Fruit fly (Drosophila melanogaster): ENCODE measurements around the gene Ccdc85.

The Ccdc85 gene

DNA sequence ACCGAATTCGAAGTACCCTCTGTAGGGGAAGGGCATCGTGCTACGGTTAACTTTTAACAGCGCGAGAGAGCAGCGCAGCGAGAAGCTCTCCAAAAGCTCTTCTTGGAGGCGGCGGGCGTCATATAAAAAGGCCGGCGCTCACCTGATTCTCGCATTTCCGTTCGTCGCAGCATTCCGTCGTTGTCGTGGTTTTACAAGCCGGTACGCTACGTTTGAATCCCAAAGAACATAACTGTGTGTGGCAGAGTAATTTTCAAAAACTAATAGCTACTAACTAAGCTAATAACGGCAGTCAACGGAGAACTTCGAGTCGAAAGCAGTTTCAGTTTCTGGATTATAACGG is 57.3 kb downstream of the Ccdc85 start, which contains the start of gene FASN1 (continued):
- TF ChIP-seq Elba2 (GFP tag; optimal IDR thresholded peaks at IDR 0.05) (no peak), peb (GFP tag; IDR thresholded peaks at IDR 0.05) (0 out of 2 replicates have a peak, but pooled peaks have one; percentile 21), Atf3 (GFP tag; optimal IDR thresholded peaks at IDR 0.05) (no peak), zen2 (GFP tag; IDR thresholded peaks at IDR 0.05; ENCODE audit: partially characterized antibody) (no peak), Fer3 (tag; optimal IDR thresholded peaks at IDR 0.05) (no peak), Hr78 (GFP tag; optimal IDR thresholded peaks at IDR 0.05) (no peak), esg (GFP tag; conservative IDR thresholded peaks at IDR 0.05) (no peak), kni (GFP tag; optimal IDR thresholded peaks at IDR 0.05) (no peak), kay (GFP tag; optimal IDR thresholded peaks at IDR 0.05) (no peak), CG12219 (GFP tag; optimal IDR thresholded peaks at IDR 0.05) (no peak), tgo (GFP tag; IDR thresholded peaks at IDR 0.05) (peak; percentile 39; the same call in 1 of the 3 replicates), CG2712 (tag; optimal IDR thresholded peaks at IDR 0.05) (no peak), CG6854 (GFP tag; optimal IDR thresholded peaks at IDR 0.05) (peak; percentile 4), chinmo (GFP tag; IDR thresholded peaks at IDR 0.05; ENCODE audit: partially characterized antibody) (0 out of 4 replicates have a peak, but pooled peaks have one; percentile 60), CG3281 (GFP tag; optimal IDR thresholded peaks at IDR 0.05) (no peak), dmrt99B (tag; optimal IDR thresholded peaks at IDR 0.05) (no peak), Ptx1 (GFP tag; IDR thresholded peaks at IDR 0.05) (no peak), CG1792 (GFP tag; optimal IDR thresholded peaks at IDR 0.05) (no peak), CG11723 (GFP tag; optimal IDR thresholded peaks at IDR 0.05) (no peak), gem (tag; optimal IDR thresholded peaks at IDR 0.05) (no peak), CG17612 (GFP tag; IDR thresholded peaks at IDR 0.05) (no peak), dpn (GFP tag; optimal IDR thresholded peaks at IDR 0.05) (no peak), pum (GFP tag; optimal IDR thresholded peaks at IDR 0.05) (no peak), Oli (tag; optimal IDR thresholded peaks at IDR 0.05) (no peak), Hmr (GFP tag; optimal IDR thresholded peaks at IDR 0.05) (peak; percentile 30), CG14710 (tag; optimal IDR thresholded peaks at IDR 0.05) (no peak), PHDP (tag; optimal IDR thresholded peaks at IDR 0.05) (no peak), sc (optimal IDR thresholded peaks at IDR 0.05) (no peak), sc (GFP tag; optimal IDR thresholded peaks at IDR 0.05) (no peak), CG10267 (tag; optimal IDR thresholded peaks at IDR 0.05) (no peak), CG9609 (GFP tag; optimal IDR thresholded peaks at IDR 0.05) (no peak), ERR (GFP tag; optimal IDR thresholded peaks at IDR 0.05) (no peak), bbx (GFP tag; IDR thresholded peaks at IDR 0.05; ENCODE audit: partially characterized antibody) (peak; percentile 49; the same call in 1 of the 2 replicates), insv (GFP tag; optimal IDR thresholded peaks at IDR 0.05) (no peak), CG32767 (GFP tag; IDR thresholded peaks at IDR 0.05) (0 out of 2 replicates have a peak, but pooled peaks have one; percentile 11), CG13296 (GFP tag; optimal IDR thresholded peaks at IDR 0.05) (peak; percentile 42), Bdp1 (GFP tag; optimal IDR thresholded peaks at IDR 0.05) (no peak), CG11695 (GFP tag; IDR thresholded peaks at IDR 0.05) (no peak; the same call in 2 of the 3 replicates), Antp (GFP tag; optimal IDR thresholded peaks at IDR 0.05) (peak; percentile 10), sr (GFP tag; IDR thresholded peaks at IDR 0.05) (peak; percentile 38; the same call in 1 of the 3 replicates), CG3407 (GFP tag; optimal IDR thresholded peaks at IDR 0.05) (no peak), slp2 (GFP tag; optimal IDR thresholded peaks at IDR 0.05) (no peak), CoRest (tag; optimal IDR thresholded peaks at IDR 0.05) (no peak), Lhr (GFP tag; optimal IDR thresholded peaks at IDR 0.05) (no peak), ash1 (GFP tag; optimal IDR thresholded peaks at IDR 0.05) (peak; percentile 7), NFAT (GFP tag; IDR thresholded peaks at IDR 0.05) (no peak), CG18764 (GFP tag; optimal IDR thresholded peaks at IDR 0.05) (no peak), CG3065 (GFP tag; optimal IDR thresholded peaks at IDR 0.05) (no peak), MBD-R2 (GFP tag; IDR thresholded peaks at IDR 0.05) (peak; percentile 31; the same call in 1 of the 2 replicates), H15 (GFP tag; IDR thresholded peaks at IDR 0.05) (no peak), CG11560 (tag; IDR thresholded peaks at IDR 0.05) (no peak)

All from whole organism, embryonic.